Worm (Caenorhabditis elegans): ENCODE data around the gene C01B10.9.

ce11 chrIV:6623390-6623789, 8.6 kb upstream of the C01B10.9 start, which contains the start of gene C01B10.44:
- no peak for TF ChIP-seq ceh-6 (GFP tag; optimal IDR thresholded peaks at IDR 0.05)
- no peak for TF ChIP-seq sdc-2 (tag; optimal IDR thresholded peaks at IDR 0.05)
- TF ChIP-seq elt-2 (tag; optimal IDR thresholded peaks at IDR 0.05), result no peak
- TF ChIP-seq pqm-1 (tag; optimal IDR thresholded peaks at IDR 0.05), result no peak
- TF ChIP-seq sox-4 (tag; optimal IDR thresholded peaks at IDR 0.05), result no peak
- TF ChIP-seq che-1 (tag; optimal IDR thresholded peaks at IDR 0.05), result no peak
- no peak for TF ChIP-seq gmeb-2 (tag; optimal IDR thresholded peaks at IDR 0.05)
- no peak for TF ChIP-seq unc-86 (tag; optimal IDR thresholded peaks at IDR 0.05)
- no peak for TF ChIP-seq hlh-30 (tag; optimal IDR thresholded peaks at IDR 0.05; ENCODE audit: insufficient read depth)
- TF ChIP-seq ceh-24 (tag; optimal IDR thresholded peaks at IDR 0.05), result no peak
- TF ChIP-seq fkh-10 (GFP tag; optimal IDR thresholded peaks at IDR 0.05), result no peak

Measured in whole organism, late embryonic.